Worm (Caenorhabditis elegans): ENCODE results near the gene F53F8.3.

DNA sequence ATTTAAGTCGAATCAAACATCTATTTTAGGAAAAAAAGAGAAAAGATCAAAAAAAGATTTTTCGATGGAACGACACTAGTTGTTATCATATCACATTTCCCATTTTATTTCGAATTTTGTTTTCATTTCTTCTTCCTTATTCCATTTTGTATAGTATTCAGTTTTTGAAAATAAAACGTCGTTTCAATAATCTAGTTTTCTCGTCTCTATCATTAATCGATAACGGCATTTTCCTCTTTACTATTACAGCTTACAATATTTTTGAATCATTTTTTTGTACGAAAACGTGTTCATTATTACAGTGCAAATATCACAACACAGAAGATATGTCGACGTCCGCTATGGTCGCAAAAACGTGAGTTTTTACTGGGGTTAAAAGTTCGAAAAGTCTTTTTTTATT lies 24.3 kb upstream of the F53F8.3 start, which contains the start of gene Y44A6C.1:
- TF ChIP-seq Y105C5A.15 (GFP tag; IDR thresholded peaks at IDR 0.05): no peak
- no peak for TF ChIP-seq zag-1 (tag; optimal IDR thresholded peaks at IDR 0.05)
- TF ChIP-seq lim-7 (GFP tag; IDR thresholded peaks at IDR 0.05): no peak
- no peak for TF ChIP-seq ces-1 (GFP tag; optimal IDR thresholded peaks at IDR 0.05)

Measured in whole organism, L4 larva.